Fruit fly (Drosophila melanogaster) Kc167 (cell line): Measurements from ENCODE around the gene PGRP-LC.

ENCODE experiments used
- Myc ChIP-seq: fragments of >200 bp; optimal IDR thresholded peaks from 2 replicates; lab custom pipeline; 2017; ENCODE audit warnings: missing external identifiers
- Sin3A ChIP-seq: fragments of >200 bp; optimal IDR thresholded peaks from 2 replicates; lab custom pipeline; 2018; ENCODE audit warnings: missing external identifiers
- h ChIP-seq: fragments of >200 bp; optimal IDR thresholded peaks from 3 replicates; lab custom pipeline; 2018; ENCODE audit warnings: missing external identifiers
- insv ChIP-seq: fragments of >200 bp; optimal IDR thresholded peaks from 3 replicates; lab custom pipeline; 2018; ENCODE audit warnings: missing external identifiers
- psq ChIP-seq: fragments of >200 bp; optimal IDR thresholded peaks from 2 replicates; lab custom pipeline; 2017; ENCODE audit warnings: missing external identifiers
- ttk ChIP-seq: sonication (Bioruptor generic); optimal IDR thresholded peaks from 2 replicates; lab custom pipeline; 2017; ENCODE audit warnings: missing external identifiers

Gene PGRP-LC

dm6 chr3L:9384445-9385079 is 46.0 kb downstream of the PGRP-LC start:
- TF ChIP-seq h (lab: Kevin White, UChicago) (no peak), insv (lab: Kevin White, UChicago) (no peak), Sin3A (lab: Kevin White, UChicago) (no peak), Myc (lab: Kevin White, UChicago) (no peak), psq (no peak), ttk (lab: Kevin White, UChicago) (no peak)

- TF ChIP-seq h (lab: Kevin White, UChicago) (no peak), insv (lab: Kevin White, UChicago) (no peak), psq (no peak), Sin3A (lab: Kevin White, UChicago) (no peak), Myc (lab: Kevin White, UChicago) (no peak), ttk (lab: Kevin White, UChicago) (no peak)
Observed at dm6 chr3L:9391340-9391980, 52.9 kb downstream of the PGRP-LC start.

- TF ChIP-seq Sin3A (lab: Kevin White, UChicago) (no peak), psq (no peak), insv (lab: Kevin White, UChicago) (no peak)
Observed at dm6 chr3L:9396038-9396437, 57.4 kb downstream of the PGRP-LC start.

- TF ChIP-seq Sin3A (lab: Kevin White, UChicago) (no peak), psq (no peak), ttk (lab: Kevin White, UChicago) (no peak), Myc (lab: Kevin White, UChicago) (no peak), h (lab: Kevin White, UChicago) (no peak), insv (lab: Kevin White, UChicago) (no peak)
Observed at dm6 chr3L:9396704-9397103, 58.1 kb downstream of the PGRP-LC start.

- TF ChIP-seq psq = no peak
- TF ChIP-seq h (lab: Kevin White, UChicago) = no peak
- TF ChIP-seq Myc (lab: Kevin White, UChicago) = no peak
- TF ChIP-seq Sin3A (lab: Kevin White, UChicago) = no peak
- TF ChIP-seq ttk (lab: Kevin White, UChicago) = no peak
- TF ChIP-seq insv (lab: Kevin White, UChicago) = no peak
Observed at dm6 chr3L:9397156-9397555, 58.5 kb downstream of the PGRP-LC start.
